Worm (Caenorhabditis elegans) whole organism, L2 larva: ENCODE data around the gene C17C3.3.

Experiments used
- F13H6.1 ChIP-seq: sonication (generic microtip); optimal IDR thresholded peaks from 2 replicates; lab custom pipeline; 2016; ENCODE audit warnings: missing genetic modification characterization, missing compliant biosample characterization
- R02D3.7 ChIP-seq: fragments of 150-350 bp; optimal IDR thresholded peaks from 2 replicates; lab custom pipeline; 2014; ENCODE audit warnings: missing biosample characterization, missing genetic modification characterization
- Y55F3AM.14 ChIP-seq: fragments of 200-800 bp; sonication (Bioruptor generic); optimal IDR thresholded peaks from 2 replicates; lab custom pipeline; 2018; ENCODE audit warnings: mild to moderate bottlenecking, missing genetic modification characterization, missing compliant biosample characterization
- ZK546.5 ChIP-seq: sonication (generic microtip); optimal IDR thresholded peaks from 2 replicates; lab custom pipeline; 2017; ENCODE audit warnings: missing biosample characterization, missing genetic modification characterization
- alr-1 ChIP-seq: fragments of 150-350 bp; optimal IDR thresholded peaks from 2 replicates; lab custom pipeline; 2014; ENCODE audit warnings: missing biosample characterization, missing genetic modification characterization
- ama-1 ChIP-seq: fragments of 150-350 bp; optimal IDR thresholded peaks from 2 replicates; lab custom pipeline; 2018; ENCODE audit warnings: inconsistent platforms
- blmp-1 ChIP-seq: sonication (generic microtip); optimal IDR thresholded peaks from 2 replicates; lab custom pipeline; 2017; ENCODE audit warnings: missing genetic modification characterization, mild to moderate bottlenecking, missing compliant biosample characterization, antibody characterized with exemption, moderate library complexity; ENCODE audit not compliant: insufficient read depth
- ceh-82 ChIP-seq: fragments of 150-350 bp; optimal IDR thresholded peaks from 2 replicates; lab custom pipeline; 2014; ENCODE audit warnings: missing biosample characterization, missing genetic modification characterization
- crh-2 ChIP-seq: sonication (generic microtip); optimal IDR thresholded peaks from 2 replicates; lab custom pipeline; 2017; ENCODE audit warnings: missing biosample characterization, missing genetic modification characterization
- dmd-4 ChIP-seq: sonication (generic microtip); optimal IDR thresholded peaks from 2 replicates; lab custom pipeline; 2017; ENCODE audit warnings: missing biosample characterization, missing genetic modification characterization
- egl-27 ChIP-seq: sonication (generic microtip); optimal IDR thresholded peaks from 3 replicates; lab custom pipeline; 2017; ENCODE audit warnings: missing biosample characterization, missing genetic modification reagents, missing genetic modification characterization
- fos-1 ChIP-seq: fragments of 150-350 bp; optimal IDR thresholded peaks from 2 replicates; lab custom pipeline; 2014; ENCODE audit warnings: missing biosample characterization, missing genetic modification characterization
- gmeb-1 ChIP-seq: fragments of 150-350 bp; optimal IDR thresholded peaks from 2 replicates; lab custom pipeline; 2014; ENCODE audit warnings: missing biosample characterization, missing genetic modification characterization
- lin-13 ChIP-seq: fragments of 150-350 bp; optimal IDR thresholded peaks from 2 replicates; lab custom pipeline; 2014; ENCODE audit warnings: missing biosample characterization, missing genetic modification reagents, missing genetic modification characterization
- lin-39 ChIP-seq: fragments of 150-350 bp; optimal IDR thresholded peaks from 2 replicates; lab custom pipeline; 2014; ENCODE audit warnings: missing biosample characterization, missing genetic modification reagents, missing genetic modification characterization
- lsy-2 ChIP-seq, 2 experiments: fragments of 150-350 bp in 1 of 2; sonication (generic microtip) in 1 of 2; optimal IDR thresholded peaks; 2 replicates each; lab custom pipeline; 2014 to 2017; ENCODE audit warnings: missing biosample characterization in 2 of 2, missing genetic modification characterization in 2 of 2
- mab-5 ChIP-seq: fragments of 150-350 bp; optimal IDR thresholded peaks from 2 replicates; lab custom pipeline; 2014; ENCODE audit warnings: missing biosample characterization, missing genetic modification characterization
- mdl-1 ChIP-seq, 2 experiments: fragments of 150-350 bp in 1 of 2; sonication (generic microtip) in 1 of 2; optimal IDR thresholded peaks; 2 replicates each; lab custom pipeline; 2017; ENCODE audit warnings: missing biosample characterization in 2 of 2, missing genetic modification characterization in 2 of 2
- nhr-10 ChIP-seq: sonication (generic microtip); optimal IDR thresholded peaks from 2 replicates; lab custom pipeline; 2017; ENCODE audit warnings: missing biosample characterization, missing genetic modification characterization
- nhr-11 ChIP-seq: fragments of 150-350 bp; optimal IDR thresholded peaks from 2 replicates; lab custom pipeline; 2014; ENCODE audit warnings: missing biosample characterization, missing genetic modification characterization
- nhr-12 ChIP-seq: fragments of 150-350 bp; optimal IDR thresholded peaks from 2 replicates; lab custom pipeline; 2014; ENCODE audit warnings: missing biosample characterization, missing genetic modification characterization
- nhr-129 ChIP-seq: fragments of 150-350 bp; optimal IDR thresholded peaks from 2 replicates; lab custom pipeline; 2014; ENCODE audit warnings: missing biosample characterization, missing genetic modification characterization
- nhr-21 ChIP-seq: fragments of 150-350 bp; optimal IDR thresholded peaks from 2 replicates; lab custom pipeline; 2014; ENCODE audit warnings: missing biosample characterization, missing genetic modification characterization
- nhr-23 ChIP-seq: fragments of 150-350 bp; optimal IDR thresholded peaks from 2 replicates; lab custom pipeline; 2014; ENCODE audit warnings: missing biosample characterization, missing genetic modification reagents, missing genetic modification characterization
- nhr-237 ChIP-seq: fragments of 150-350 bp; optimal IDR thresholded peaks from 2 replicates; lab custom pipeline; 2014; ENCODE audit warnings: missing biosample characterization, missing genetic modification characterization
- nhr-6 ChIP-seq: fragments of 150-350 bp; optimal IDR thresholded peaks from 2 replicates; lab custom pipeline; 2014; ENCODE audit warnings: missing biosample characterization, missing genetic modification characterization
- nhr-77 ChIP-seq: fragments of 150-350 bp; optimal IDR thresholded peaks from 2 replicates; lab custom pipeline; 2014; ENCODE audit warnings: missing biosample characterization, missing genetic modification characterization
- peb-1 ChIP-seq: fragments of 150-350 bp; optimal IDR thresholded peaks from 2 replicates; lab custom pipeline; 2014; ENCODE audit warnings: missing biosample characterization, missing genetic modification characterization
- sma-3 ChIP-seq: sonication (generic microtip); optimal IDR thresholded peaks from 2 replicates; lab custom pipeline; 2016; ENCODE audit warnings: missing genetic modification reagents, missing genetic modification characterization, missing compliant biosample characterization
- sma-9 ChIP-seq, 2 experiments: fragments of 150-350 bp in 1 of 2; sonication (generic microtip) in 1 of 2; optimal IDR thresholded peaks; 2 replicates each; lab custom pipeline; 2014 to 2016; ENCODE audit warnings: missing genetic modification characterization in 2 of 2, mild to moderate bottlenecking in 1 of 2, missing biosample characterization in 1 of 2, missing compliant biosample characterization in 1 of 2, missing genetic modification reagents in 1 of 2, moderate library complexity in 1 of 2
- snpc-4 ChIP-seq: fragments of 150-350 bp; optimal IDR thresholded peaks from 2 replicates; lab custom pipeline; 2014; ENCODE audit warnings: missing biosample characterization, missing genetic modification characterization
- unc-39 ChIP-seq: fragments of 150-350 bp; optimal IDR thresholded peaks from 2 replicates; lab custom pipeline; 2014; ENCODE audit warnings: missing biosample characterization, missing genetic modification characterization
- unc-55 ChIP-seq: fragments of 150-350 bp; sonication (generic microtip); optimal IDR thresholded peaks from 3 replicates; lab custom pipeline; 2014; ENCODE audit warnings: missing biosample characterization, missing genetic modification reagents, missing genetic modification characterization
- zag-1 ChIP-seq: fragments of 150-350 bp; optimal IDR thresholded peaks from 2 replicates; lab custom pipeline; 2014; ENCODE audit warnings: missing biosample characterization, missing genetic modification characterization
- ztf-1 ChIP-seq: fragments of 200-800 bp; sonication (Bioruptor generic); conservative IDR thresholded peaks from 2 replicates; pipeline ENCODE4 v1.3.6; 2022; ENCODE audit warnings: missing genetic modification characterization, missing compliant biosample characterization
- ztf-11 ChIP-seq: sonication (generic microtip); optimal IDR thresholded peaks from 2 replicates; lab custom pipeline; 2017; ENCODE audit warnings: missing biosample characterization, missing genetic modification characterization

Gene C17C3.3

ce11 chrII:5543476-5544144 lies 17.9 kb upstream of the C17C3.3 start (continued):
- TF ChIP-seq lin-39 (tag; lab: Kevin White, UChicago) (peak; percentile 91), nhr-11 (tag; lab: Kevin White, UChicago) (peak; percentile 81), sma-9 (GFP tag; optimal IDR thresholded peaks at IDR 0.05; lab: Kevin White, UChicago) (peak; percentile 99), sma-9 (tag; optimal IDR thresholded peaks at IDR 0.05; lab: Kevin White, UChicago) (peak; percentile 73), ceh-82 (peak; percentile 87), dmd-4 (tag; lab: Kevin White, UChicago) (peak; percentile 71), sma-3 (GFP tag; lab: Kevin White, UChicago) (peak; percentile 98), nhr-23 (tag; lab: Kevin White, UChicago) (no peak), ZK546.5 (tag; lab: Kevin White, UChicago) (peak; percentile 58), nhr-21 (tag; lab: Kevin White, UChicago) (peak; percentile 99), egl-27 (tag; lab: Kevin White, UChicago) (peak; percentile 99), unc-39 (tag; lab: Kevin White, UChicago) (peak; percentile 76), nhr-12 (tag; lab: Kevin White, UChicago) (peak; percentile 74), peb-1 (tag; lab: Kevin White, UChicago) (peak; percentile 59), gmeb-1 (tag; lab: Kevin White, UChicago) (peak; percentile 95)

DNA sequence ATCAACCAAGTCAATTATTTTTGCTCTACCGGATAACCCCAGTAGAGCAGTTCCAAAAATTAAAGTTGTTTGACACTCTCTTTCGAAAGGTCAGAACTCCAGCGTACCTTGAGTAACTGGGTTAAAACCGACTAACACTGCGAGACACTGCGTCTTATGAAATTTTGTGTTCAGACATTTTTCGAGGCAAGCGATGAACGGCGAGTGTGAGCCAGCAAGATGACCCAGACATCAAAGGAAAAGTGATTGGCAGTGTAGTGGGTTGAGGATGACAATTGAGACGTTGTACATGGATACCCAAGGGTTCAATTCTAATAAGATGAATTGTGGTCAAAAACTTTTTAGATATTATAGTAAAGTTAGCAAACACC lies 17.4 kb upstream of the C17C3.3 start:
- TF ChIP-seq nhr-10 (tag; lab: Kevin White, UChicago), result peak; percentile 15
- TF ChIP-seq ztf-1 (GFP tag; lab: Robert Waterston, UW), result no peak
- TF ChIP-seq ama-1, result peak; percentile 93
- TF ChIP-seq snpc-4 (tag; lab: Kevin White, UChicago), result peak; percentile 98
- TF ChIP-seq unc-39 (tag; lab: Kevin White, UChicago), result no peak
- peak in 1 of 2 experiments; percentile 73 for TF ChIP-seq lsy-2 (tag; optimal IDR thresholded peaks at IDR 0.05; lab: Kevin White, UChicago)
- TF ChIP-seq nhr-129, result peak; percentile 89
- peak; percentile 16 for TF ChIP-seq nhr-6 (tag; lab: Kevin White, UChicago)
- TF ChIP-seq crh-2 (tag; lab: Kevin White, UChicago), result peak; percentile 60
- TF ChIP-seq sma-9 (GFP tag; optimal IDR thresholded peaks at IDR 0.05; lab: Kevin White, UChicago), result peak; percentile 76
- TF ChIP-seq sma-9 (tag; optimal IDR thresholded peaks at IDR 0.05; lab: Kevin White, UChicago), result no peak
- peak; percentile 66 for TF ChIP-seq gmeb-1 (tag; lab: Kevin White, UChicago)
- peak; percentile 85 for TF ChIP-seq nhr-21 (tag; lab: Kevin White, UChicago)
- TF ChIP-seq lin-13 (GFP tag; lab: Kevin White, UChicago), result peak; percentile 27
- no peak for TF ChIP-seq nhr-237
- no peak for TF ChIP-seq nhr-23 (tag; lab: Kevin White, UChicago)
- peak; percentile 66 for TF ChIP-seq sma-3 (GFP tag; lab: Kevin White, UChicago)
- TF ChIP-seq fos-1, result peak; percentile 11
- peak; percentile 6 for TF ChIP-seq nhr-77
- no peak for TF ChIP-seq unc-55 (GFP tag; lab: Kevin White, UChicago)

- TF ChIP-seq nhr-77, result no peak
- no peak for TF ChIP-seq ztf-1 (GFP tag; lab: Robert Waterston, UW)
- TF ChIP-seq R02D3.7 (tag; lab: Kevin White, UChicago), result no peak
- no peak for TF ChIP-seq ama-1
- no peak for TF ChIP-seq unc-39 (tag; lab: Kevin White, UChicago)
- TF ChIP-seq sma-9 (GFP tag; optimal IDR thresholded peaks at IDR 0.05; lab: Kevin White, UChicago), result no peak
- no peak for TF ChIP-seq sma-9 (tag; optimal IDR thresholded peaks at IDR 0.05; lab: Kevin White, UChicago)
These were observed 16.8 kb upstream of the C17C3.3 start, which contains the start of gene ins-13 for ce11 chrII:5544764-5545163. Gene ins-13, minus strand, starts transcription at chrII:5544864.

ce11 chrII:5547442-5547894 lies 14.1 kb upstream of the C17C3.3 start, which contains the start of gene acdh-2:
Gene acdh-2, minus strand, starts transcription at chrII:5547492.
- TF ChIP-seq F13H6.1 (no peak), Y55F3AM.14 (GFP tag; lab: Kevin White, UChicago) (no peak), blmp-1 (no peak), ztf-1 (GFP tag; lab: Robert Waterston, UW) (no peak), ama-1 (no peak), lsy-2 (tag; optimal IDR thresholded peaks at IDR 0.05; lab: Kevin White, UChicago) (no peak), ztf-11 (tag; lab: Kevin White, UChicago) (no peak), zag-1 (no peak), alr-1 (no peak), sma-9 (GFP tag; optimal IDR thresholded peaks at IDR 0.05; lab: Kevin White, UChicago) (no peak), sma-9 (tag; optimal IDR thresholded peaks at IDR 0.05; lab: Kevin White, UChicago) (no peak), R02D3.7 (tag; lab: Kevin White, UChicago) (no peak), mdl-1 (tag; optimal IDR thresholded peaks at IDR 0.05; lab: Kevin White, UChicago) (no peak), mab-5 (tag; lab: Kevin White, UChicago) (no peak), nhr-11 (tag; lab: Kevin White, UChicago) (no peak), ceh-82 (no peak)
